Worm (Caenorhabditis elegans): ENCODE measurements around the gene Y22D7AL.11.

The Y22D7AL.11 gene

DNA sequence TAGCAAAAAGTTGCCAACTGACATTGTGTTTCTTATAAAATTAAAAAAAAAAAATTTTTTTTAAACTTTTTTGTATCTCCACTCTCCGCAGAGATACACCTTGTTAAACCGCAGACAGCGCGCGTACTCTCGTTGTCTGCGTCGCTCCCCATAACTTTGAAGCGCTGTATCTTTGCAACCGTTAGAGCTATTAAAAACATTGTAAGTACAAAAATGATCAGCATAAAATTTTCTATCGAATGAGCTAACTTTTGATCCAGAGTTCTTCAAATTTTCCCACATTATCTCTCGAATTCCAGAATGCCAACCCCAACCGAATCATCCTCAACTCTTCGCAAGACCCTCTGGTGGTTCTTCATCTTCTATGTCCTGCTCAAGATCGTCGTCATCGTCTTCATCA lies 18.0 kb upstream of the Y22D7AL.11 start, which contains the start of gene Y22D7AL.1:
Gene Y22D7AL.1, plus strand, starts transcription at position 301 of the 400 bp plus-strand sequence.
- TF ChIP-seq alr-1 (tag; optimal IDR thresholded peaks at IDR 0.05) (no peak), skn-1 (tag; optimal IDR thresholded peaks at IDR 0.05) (no peak), gmeb-1 (tag; optimal IDR thresholded peaks at IDR 0.05) (no peak), unc-39 (tag; optimal IDR thresholded peaks at IDR 0.05) (no peak), nhr-12 (tag; optimal IDR thresholded peaks at IDR 0.05) (no peak), nhr-77 (tag; optimal IDR thresholded peaks at IDR 0.05) (no peak), ceh-16 (tag; optimal IDR thresholded peaks at IDR 0.05) (no peak)

DNA sequence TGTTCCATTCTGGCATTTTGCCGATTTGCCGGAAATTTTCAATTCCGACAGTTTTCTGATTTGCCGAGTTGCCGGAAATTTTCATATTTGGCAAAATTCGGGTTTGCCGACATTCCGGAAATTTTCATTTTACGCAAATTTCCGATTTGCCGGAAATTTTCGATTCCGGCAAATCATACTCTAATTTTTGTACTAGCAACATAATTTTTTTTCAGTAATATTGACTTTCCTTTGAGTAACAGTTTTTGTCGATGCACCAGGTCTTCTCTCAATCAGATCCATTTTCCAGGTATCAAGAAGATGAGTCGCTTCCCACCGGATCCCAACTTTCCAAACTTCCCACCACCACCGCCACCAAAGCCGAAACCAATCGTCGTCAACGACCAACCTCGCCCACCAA lies 7.0 kb upstream of the Y22D7AL.11 start, which contains the start of gene Y22D7AL.3:
Gene Y22D7AL.3, plus strand, starts transcription at position 301 of the 400 bp plus-strand sequence.
- no peak for TF ChIP-seq lin-11 (tag; optimal IDR thresholded peaks at IDR 0.05)
- no peak for TF ChIP-seq unc-62 (GFP tag; optimal IDR thresholded peaks at IDR 0.05)
- TF ChIP-seq nhr-25 (tag; optimal IDR thresholded peaks at IDR 0.05), result no peak
- TF ChIP-seq F13H6.1 (tag; optimal IDR thresholded peaks at IDR 0.05), result no peak
- TF ChIP-seq nhr-77 (tag; optimal IDR thresholded peaks at IDR 0.05), result no peak
- TF ChIP-seq skn-1 (tag; optimal IDR thresholded peaks at IDR 0.05), result no peak
- TF ChIP-seq blmp-1 (tag; optimal IDR thresholded peaks at IDR 0.05; ENCODE audit: insufficient read depth), result no peak
- no peak for TF ChIP-seq mbf-1 (tag; optimal IDR thresholded peaks at IDR 0.05)
- no peak for TF ChIP-seq unc-55 (GFP tag; optimal IDR thresholded peaks at IDR 0.05)

DNA sequence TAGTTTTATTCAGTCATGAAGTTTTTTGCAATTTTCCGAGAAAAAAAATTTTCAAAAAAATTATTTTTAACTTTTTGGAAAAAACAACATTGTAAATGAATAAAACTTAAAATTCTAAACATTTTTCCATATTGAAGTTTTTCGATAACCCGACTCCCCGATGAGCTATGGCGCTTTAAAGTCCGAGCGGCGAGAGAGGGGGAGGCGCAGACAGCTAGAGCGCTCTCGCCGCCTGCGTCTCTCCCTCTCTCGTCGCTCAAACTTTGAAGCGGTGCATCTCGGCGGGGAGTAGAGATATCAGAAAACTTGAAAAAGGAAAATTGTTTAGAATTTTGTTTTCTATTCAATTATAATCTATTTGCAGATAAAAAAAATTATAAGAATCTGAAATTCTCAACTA lies 4.2 kb upstream of the Y22D7AL.11 start:
- TF ChIP-seq ztf-11 (tag; optimal IDR thresholded peaks at IDR 0.05) (no peak), nhr-237 (tag; optimal IDR thresholded peaks at IDR 0.05) (no peak), nhr-77 (tag; optimal IDR thresholded peaks at IDR 0.05) (no peak), sma-9 (GFP tag; optimal IDR thresholded peaks at IDR 0.05) (no peak), sma-9 (tag; optimal IDR thresholded peaks at IDR 0.05) (no peak), R02D3.7 (tag; optimal IDR thresholded peaks at IDR 0.05) (no peak), Y55F3AM.14 (GFP tag; optimal IDR thresholded peaks at IDR 0.05) (no peak), nhr-23 (tag; optimal IDR thresholded peaks at IDR 0.05) (no peak), nhr-11 (tag; optimal IDR thresholded peaks at IDR 0.05) (no peak), dmd-4 (tag; optimal IDR thresholded peaks at IDR 0.05) (no peak), nhr-10 (tag; optimal IDR thresholded peaks at IDR 0.05) (no peak), blmp-1 (tag; optimal IDR thresholded peaks at IDR 0.05; ENCODE audit: insufficient read depth) (no peak), sma-3 (GFP tag; optimal IDR thresholded peaks at IDR 0.05) (no peak), elt-3 (tag; optimal IDR thresholded peaks at IDR 0.05) (no peak), mdl-1 (tag; optimal IDR thresholded peaks at IDR 0.05) (no peak), C34F6.9 (tag; optimal IDR thresholded peaks at IDR 0.05) (no peak), ama-1 (optimal IDR thresholded peaks at IDR 0.05) (no peak), ceh-16 (tag; optimal IDR thresholded peaks at IDR 0.05) (no peak), skn-1 (tag; optimal IDR thresholded peaks at IDR 0.05) (no peak), F13H6.1 (tag; optimal IDR thresholded peaks at IDR 0.05) (no peak)

DNA sequence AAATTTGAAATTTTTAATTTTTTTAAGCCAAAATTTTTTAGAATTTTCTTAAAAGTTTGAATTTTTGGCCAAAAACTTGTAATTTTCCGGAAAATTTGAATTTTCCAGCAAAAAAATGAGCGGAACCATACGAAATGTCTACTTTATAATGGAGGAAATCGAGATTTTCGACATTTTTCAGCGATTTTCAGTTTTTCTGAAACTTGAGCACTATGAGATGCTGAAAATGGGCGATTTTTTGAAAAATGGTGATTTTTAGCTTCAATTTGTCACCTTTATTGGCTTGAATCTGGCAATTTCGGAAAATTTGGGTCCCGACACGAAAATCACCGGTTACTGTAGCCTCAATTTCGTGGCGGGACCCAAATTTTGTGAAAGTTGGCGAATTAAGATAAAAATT lies 7.6 kb downstream of the Y22D7AL.11 start, which contains the start of gene Y22D7AL.4:
Gene Y22D7AL.4, plus strand, starts transcription at position 109 of the 400 bp plus-strand sequence.
- no peak for TF ChIP-seq aly-2 (tag; optimal IDR thresholded peaks at IDR 0.05)
- no peak for TF ChIP-seq nhr-129 (tag; optimal IDR thresholded peaks at IDR 0.05)
- no peak for TF ChIP-seq lsy-2 (tag; optimal IDR thresholded peaks at IDR 0.05)
- TF ChIP-seq egl-27 (tag; optimal IDR thresholded peaks at IDR 0.05), result no peak
- no peak for TF ChIP-seq elt-3 (tag; optimal IDR thresholded peaks at IDR 0.05)
- no peak for TF ChIP-seq mbf-1 (tag; optimal IDR thresholded peaks at IDR 0.05)
- no peak for TF ChIP-seq nhr-21 (tag; optimal IDR thresholded peaks at IDR 0.05)
- no peak for TF ChIP-seq gmeb-1 (tag; optimal IDR thresholded peaks at IDR 0.05)
- TF ChIP-seq unc-55 (GFP tag; optimal IDR thresholded peaks at IDR 0.05), result no peak

DNA sequence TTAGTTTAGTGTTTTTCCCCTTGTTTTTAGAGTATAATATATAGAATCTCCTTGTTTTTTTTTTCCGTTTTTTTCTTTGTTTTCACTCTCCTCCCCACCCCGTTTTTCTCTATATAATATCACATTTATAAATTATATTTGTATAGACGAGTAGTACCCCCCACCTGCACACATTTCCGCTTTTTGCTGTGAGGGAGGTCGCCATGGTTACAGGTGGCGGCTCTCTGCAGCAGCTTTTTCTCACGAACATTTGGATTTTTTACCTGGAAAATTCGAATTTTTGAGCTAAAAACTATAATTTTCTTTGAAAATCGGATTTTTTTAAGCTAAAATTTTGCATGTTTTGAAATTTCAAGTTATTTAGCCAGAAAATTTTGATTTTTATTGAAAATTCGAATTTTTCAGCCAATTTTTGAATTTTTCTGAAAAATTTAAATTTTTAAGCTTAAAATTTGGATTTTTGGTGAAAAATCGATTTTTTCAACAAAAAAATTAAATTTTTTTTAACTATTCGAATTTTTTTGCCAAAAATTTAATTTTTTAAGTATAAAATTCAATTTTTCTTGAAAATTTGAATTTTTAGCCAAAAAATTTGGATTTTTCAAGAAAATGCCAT lies 8.4 kb downstream of the Y22D7AL.11 start:
- TF ChIP-seq ztf-4 (tag; optimal IDR thresholded peaks at IDR 0.05) (peak; percentile 38), R02D3.7 (tag; optimal IDR thresholded peaks at IDR 0.05) (no peak)
